Worm (Caenorhabditis elegans) whole organism, mixed stage, embryonic: ENCODE data around the gene mai-1.

Experiments
- lsy-2 ChIP-seq: fragments of 150-350 bp; optimal IDR thresholded peaks from 2 replicates; lab custom pipeline; 2014; ENCODE audit warnings: missing biosample characterization, missing genetic modification characterization
- nhr-237 ChIP-seq: fragments of 150-350 bp; optimal IDR thresholded peaks from 2 replicates; lab custom pipeline; 2014; ENCODE audit warnings: missing biosample characterization, missing genetic modification characterization
- nhr-28 ChIP-seq: fragments of 150-350 bp; optimal IDR thresholded peaks from 2 replicates; lab custom pipeline; 2014; ENCODE audit warnings: missing biosample characterization, missing genetic modification characterization
- unc-39 ChIP-seq: fragments of 150-350 bp; optimal IDR thresholded peaks from 2 replicates; lab custom pipeline; 2014; ENCODE audit warnings: missing biosample characterization, missing genetic modification characterization
- zip-8 ChIP-seq: fragments of 150-350 bp; optimal IDR thresholded peaks from 2 replicates; lab custom pipeline; 2014; ENCODE audit warnings: missing biosample characterization, missing genetic modification characterization

ce11 chrX:3108603-3109002 lies 7.8 kb downstream of the mai-1 start:
- TF ChIP-seq unc-39 (tag; lab: Kevin White, UChicago) (no peak), nhr-237 (no peak), lsy-2 (no peak), nhr-28 (no peak), zip-8 (tag; lab: Kevin White, UChicago) (no peak)
